Worm (Caenorhabditis elegans) whole organism, L4 larva: ENCODE results near the gene C03B1.10.

Experiments used
- F10B5.3 ChIP-seq: sonication (generic microtip); optimal IDR thresholded peaks from 2 replicates; lab custom pipeline; 2016; ENCODE audit warnings: mild to moderate bottlenecking, missing genetic modification characterization, missing compliant biosample characterization
- F26F4.8 ChIP-seq: fragments of 200-800 bp; sonication (Bioruptor generic); conservative IDR thresholded peaks from 2 replicates; pipeline ENCODE4 v1.3.6; 2022; ENCODE audit warnings: missing genetic modification characterization, missing compliant biosample characterization
- F37D6.2 ChIP-seq: sonication (generic microtip); optimal IDR thresholded peaks from 2 replicates; lab custom pipeline; 2016; ENCODE audit warnings: mild to moderate bottlenecking, missing genetic modification characterization, missing compliant biosample characterization
- ZK337.2 ChIP-seq: fragments of 200-800 bp; sonication (Bioruptor generic); IDR thresholded peaks from 2 replicates; pipeline ENCODE4 v1.3.6; 2022; ENCODE audit warnings: missing genetic modification reagents, missing genetic modification characterization, missing compliant biosample characterization
- aha-1 ChIP-seq: fragments of 150-350 bp; peaks from one replicate; lab custom pipeline; 2014; ENCODE audit warnings: missing biosample characterization, missing genetic modification characterization
- attf-4 ChIP-seq: sonication (generic microtip); optimal IDR thresholded peaks from 3 replicates; lab custom pipeline; 2017; ENCODE audit warnings: missing biosample characterization, missing genetic modification characterization
- ceh-62 ChIP-seq: sonication (generic microtip); optimal IDR thresholded peaks from 2 replicates; lab custom pipeline; 2017; ENCODE audit warnings: missing biosample characterization, missing genetic modification characterization
- ceh-82 ChIP-seq: sonication (generic microtip); optimal IDR thresholded peaks from 2 replicates; lab custom pipeline; 2017; ENCODE audit warnings: missing biosample characterization, missing genetic modification characterization
- ctbp-1 ChIP-seq: fragments of 200-800 bp; sonication (Bioruptor generic); IDR thresholded peaks from 2 replicates; pipeline ENCODE4 v1.3.6; 2022; ENCODE audit warnings: missing genetic modification reagents, missing genetic modification characterization, missing compliant biosample characterization
- dmd-8 ChIP-seq: fragments of 200-800 bp; sonication (Bioruptor generic); IDR thresholded peaks from 2 replicates; pipeline ENCODE4 v1.3.6; 2022; ENCODE audit warnings: missing genetic modification characterization, missing compliant biosample characterization
- dmd-9 ChIP-seq: fragments of 200-800 bp; sonication (Bioruptor generic); IDR thresholded peaks from 2 replicates; pipeline ENCODE4 v1.3.6; 2022; ENCODE audit warnings: missing genetic modification reagents, missing genetic modification characterization, missing compliant biosample characterization
- egl-27 ChIP-seq: sonication (generic microtip); optimal IDR thresholded peaks from 3 replicates; lab custom pipeline; 2017; ENCODE audit warnings: missing biosample characterization, missing genetic modification reagents, missing genetic modification characterization
- fkh-10 ChIP-seq: fragments of 150-350 bp; optimal IDR thresholded peaks from 2 replicates; lab custom pipeline; 2014; ENCODE audit warnings: missing biosample characterization, missing genetic modification reagents, missing genetic modification characterization
- lin-15B ChIP-seq: fragments of 150-350 bp; sonication (generic microtip); optimal IDR thresholded peaks from 3 replicates; lab custom pipeline; 2014; ENCODE audit warnings: missing biosample characterization, missing genetic modification characterization
- lir-3 ChIP-seq: sonication (generic microtip); optimal IDR thresholded peaks from 2 replicates; lab custom pipeline; 2016; ENCODE audit warnings: mild to moderate bottlenecking, missing genetic modification characterization, missing compliant biosample characterization
- mdt-29 ChIP-seq: fragments of 200-800 bp; sonication (Bioruptor generic); IDR thresholded peaks from 2 replicates; pipeline ENCODE4 v1.3.6; 2022; ENCODE audit warnings: missing genetic modification reagents, missing genetic modification characterization, missing compliant biosample characterization
- mes-2 ChIP-seq: sonication (generic microtip); optimal IDR thresholded peaks from 2 replicates; lab custom pipeline; 2016; ENCODE audit warnings: missing genotype, mild to moderate bottlenecking, missing genetic modification characterization, missing compliant biosample characterization; ENCODE audit not compliant: poor library complexity, severe bottlenecking
- nhr-102 ChIP-seq: sonication (generic microtip); optimal IDR thresholded peaks from 2 replicates; lab custom pipeline; 2016; ENCODE audit warnings: mild to moderate bottlenecking, missing genetic modification characterization, moderate library complexity, missing compliant biosample characterization
- nhr-11 ChIP-seq: fragments of 150-350 bp; optimal IDR thresholded peaks from 2 replicates; lab custom pipeline; 2014; ENCODE audit warnings: missing biosample characterization, missing genetic modification characterization
- nhr-41 ChIP-seq: fragments of 200-800 bp; sonication (Bioruptor generic); IDR thresholded peaks from 2 replicates; pipeline ENCODE4 v1.3.6; 2022; ENCODE audit warnings: missing genetic modification reagents, missing genetic modification characterization, missing compliant biosample characterization
- nhr-76 ChIP-seq: fragments of 150-350 bp; optimal IDR thresholded peaks from 2 replicates; lab custom pipeline; 2014; ENCODE audit warnings: missing biosample characterization, missing genetic modification characterization
- php-3 ChIP-seq: fragments of 200-800 bp; sonication (Bioruptor generic); IDR thresholded peaks from 2 replicates; pipeline ENCODE4 v1.3.6; 2022; ENCODE audit warnings: missing genetic modification reagents, missing genetic modification characterization, missing compliant biosample characterization
- set-16 ChIP-seq: fragments of 200-800 bp; sonication (Bioruptor generic); IDR thresholded peaks from 2 replicates; pipeline ENCODE4 v1.3.6; 2022; ENCODE audit warnings: missing genetic modification reagents, missing genetic modification characterization, missing compliant biosample characterization
- tag-97 ChIP-seq: fragments of 200-800 bp; sonication (Bioruptor generic); IDR thresholded peaks from 2 replicates; pipeline ENCODE4 v1.3.6; 2022; ENCODE audit warnings: missing genetic modification characterization, missing compliant biosample characterization
- tra-1 ChIP-seq: fragments of 200-800 bp; sonication (Bioruptor generic); IDR thresholded peaks from 2 replicates; pipeline ENCODE4 v1.3.6; 2022; ENCODE audit warnings: missing genetic modification reagents, missing genetic modification characterization, missing compliant biosample characterization
- unc-62 ChIP-seq, 3 experiments: fragments of 150-350 bp in 1 of 3; sonication (generic microtip); optimal IDR thresholded peaks in 2 of 3; peaks in 1 of 3; 1 replicate in 1 of 3; 2 replicates in 2 of 3; lab custom pipeline; 2014 to 2017; ENCODE audit warnings: missing biosample characterization in 3 of 3, missing genetic modification characterization in 3 of 3, missing genetic modification reagents in 3 of 3, missing genotype in 1 of 3
- zip-11 ChIP-seq: fragments of 200-800 bp; sonication (Bioruptor generic); IDR thresholded peaks from 2 replicates; pipeline ENCODE4 v1.3.6; 2022; ENCODE audit warnings: missing genetic modification characterization, missing compliant biosample characterization
- zip-2 ChIP-seq: fragments of 150-350 bp; optimal IDR thresholded peaks from 2 replicates; lab custom pipeline; 2014; ENCODE audit warnings: missing biosample characterization, missing genetic modification characterization
- ztf-11 ChIP-seq: fragments of 150-350 bp; optimal IDR thresholded peaks from 2 replicates; lab custom pipeline; 2014; ENCODE audit warnings: missing biosample characterization, missing genetic modification characterization
- ztf-7 ChIP-seq: fragments of 150-350 bp; optimal IDR thresholded peaks from 2 replicates; lab custom pipeline; 2014; ENCODE audit warnings: missing biosample characterization, missing genetic modification characterization

C03B1.10 gene

DNA sequence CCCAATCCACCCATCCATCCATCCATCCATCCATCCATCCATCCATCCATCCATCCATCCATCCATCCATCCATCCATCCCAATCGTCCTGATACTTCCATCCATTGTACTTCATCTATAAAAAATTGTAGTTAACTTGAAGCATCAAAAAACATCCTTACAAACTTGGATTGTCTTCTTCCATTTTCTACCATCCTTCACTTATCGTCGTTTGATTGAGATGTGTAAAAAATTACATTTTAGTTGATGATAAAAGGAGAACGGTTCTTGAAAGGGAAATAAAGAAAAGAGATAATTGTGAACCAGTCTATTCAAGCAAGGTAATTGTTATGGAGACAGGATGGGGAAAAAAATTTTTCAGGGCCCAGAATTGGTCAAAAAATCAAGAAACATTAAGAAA lies at the start of gene C03B1.10:
C03B1.10 (minus strand) TSS at position 101 of the 400 bp plus-strand sequence.
- TF ChIP-seq unc-62 (GFP tag; optimal IDR thresholded peaks at IDR 0.05 in 1 of 2; lab: Kevin White, UChicago) (peak in 1 of 2 experiments; percentile 25), unc-62 (tag; optimal IDR thresholded peaks at IDR 0.05; lab: Kevin White, UChicago) (no peak), zip-11 (GFP tag; lab: Robert Waterston, UW) (no peak)
- TF ChIP-seq, all 104 proteins: peak for 1

DNA sequence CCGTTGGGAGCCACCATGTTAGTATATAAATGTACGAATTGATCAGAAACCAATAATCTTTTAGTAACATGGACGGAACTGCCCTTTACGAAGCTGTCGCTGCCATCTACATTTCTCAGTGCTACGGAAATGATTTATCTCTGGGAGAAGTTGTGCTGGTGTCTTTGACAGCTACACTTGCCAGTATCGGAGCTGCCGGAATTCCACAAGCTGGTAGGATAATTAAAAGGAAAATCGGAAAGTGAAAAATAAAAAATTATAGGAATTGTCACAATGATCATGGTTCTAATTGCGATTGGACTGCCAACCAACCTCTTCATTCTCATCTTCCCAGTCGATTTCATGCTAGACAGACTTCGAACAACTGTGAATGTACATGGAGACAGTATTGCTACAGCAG lies 48.2 kb upstream of the C03B1.10 start:
- TF ChIP-seq ceh-62 (tag; lab: Kevin White, UChicago) (no peak), aha-1 (peak; percentile 91)

DNA sequence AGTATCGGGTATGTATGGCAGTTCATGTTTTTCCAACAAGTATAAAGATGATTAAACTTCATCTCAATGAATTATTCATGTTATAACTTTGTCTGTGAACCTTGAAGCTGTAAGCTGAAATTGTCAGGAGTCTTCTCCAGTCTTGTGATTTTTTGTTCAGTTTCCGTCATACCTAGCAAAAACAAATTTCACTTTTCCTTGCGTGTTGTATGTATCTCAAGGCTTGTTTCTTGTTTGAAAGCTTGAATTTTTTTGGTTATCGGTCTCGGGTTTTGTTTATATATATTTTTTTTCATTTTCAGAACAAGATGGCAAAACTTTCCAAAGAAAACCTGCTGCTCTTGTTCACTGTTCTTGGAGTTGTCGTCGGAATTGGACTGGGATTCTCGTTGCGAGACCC lies 45.5 kb upstream of the C03B1.10 start, which contains the start of gene glt-4:
glt-4 (plus strand) TSS at position 301 of the 400 bp plus-strand sequence.
- TF ChIP-seq egl-27, result no peak
- no peak for TF ChIP-seq dmd-9 (GFP tag; lab: Robert Waterston, UW)
- no peak for TF ChIP-seq fkh-10 (GFP tag; lab: Kevin White, UChicago)
- no peak for TF ChIP-seq attf-4 (tag; lab: Kevin White, UChicago)
- no peak for TF ChIP-seq lir-3 (tag; lab: Kevin White, UChicago)
- no peak for TF ChIP-seq F26F4.8 (GFP tag; lab: Robert Waterston, UW)
- no peak for TF ChIP-seq tra-1 (GFP tag; lab: Robert Waterston, UW)
- TF ChIP-seq dmd-8 (GFP tag; lab: Robert Waterston, UW), result no peak
- TF ChIP-seq mes-2 (tag; lab: Kevin White, UChicago), result no peak
- no peak for TF ChIP-seq ctbp-1 (GFP tag; lab: Robert Waterston, UW)
- no peak for TF ChIP-seq php-3 (GFP tag; lab: Robert Waterston, UW)
- TF ChIP-seq, all 104 proteins: peak for 0

DNA sequence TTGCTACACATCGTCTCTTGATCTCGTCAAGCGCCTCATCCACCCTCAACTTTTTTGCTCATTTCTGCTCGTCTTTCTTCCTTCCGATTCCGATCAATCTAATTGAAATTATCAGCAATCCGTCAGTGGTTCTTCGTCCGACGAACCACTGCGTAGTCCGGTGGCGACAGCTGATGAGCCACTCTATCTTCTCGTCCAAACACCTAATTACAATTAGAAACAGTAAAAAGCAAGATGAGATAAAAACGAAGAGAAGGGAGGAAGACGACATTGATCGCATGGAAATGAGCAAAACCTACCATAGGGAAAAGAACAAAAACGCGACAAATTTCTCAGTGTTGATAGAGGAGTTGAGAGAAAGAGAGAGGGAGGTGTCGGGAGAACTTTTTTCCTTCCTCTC lies 41.8 kb upstream of the C03B1.10 start:
- TF ChIP-seq ZK337.2 (GFP tag; lab: Robert Waterston, UW) (no peak), lin-15B (tag; lab: Kevin White, UChicago) (no peak), nhr-11 (tag; lab: Kevin White, UChicago) (peak; percentile 27), unc-62 (GFP tag; optimal IDR thresholded peaks at IDR 0.05 in 1 of 2; lab: Kevin White, UChicago) (peak in 1 of 2 experiments; percentile 3), unc-62 (tag; optimal IDR thresholded peaks at IDR 0.05; lab: Kevin White, UChicago) (no peak), zip-2 (tag; lab: Kevin White, UChicago) (no peak), nhr-102 (tag; lab: Kevin White, UChicago) (no peak), aha-1 (peak; percentile 75)

DNA sequence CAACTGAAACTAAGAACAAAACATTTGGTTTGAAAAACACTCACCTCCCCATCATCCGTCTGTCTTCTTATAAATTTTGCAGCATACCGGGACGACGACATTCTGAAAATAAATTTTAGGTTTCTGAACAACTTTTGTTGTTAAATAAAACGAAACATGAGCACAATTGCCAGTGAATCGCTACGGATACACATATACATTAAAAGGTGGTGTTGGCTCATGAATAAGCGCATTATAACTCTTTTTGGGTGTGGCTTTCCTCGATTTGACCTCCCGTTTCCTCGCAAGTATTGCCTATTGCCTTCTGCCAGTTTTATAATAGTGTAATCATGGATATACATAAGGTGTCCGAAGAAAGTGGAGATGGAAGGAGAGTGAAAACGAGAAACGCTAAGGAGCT lies 33.8 kb upstream of the C03B1.10 start, which contains the start of gene igcm-2:
igcm-2 (minus strand) TSS at position 101 of the 400 bp plus-strand sequence.
- TF ChIP-seq set-16 (GFP tag; lab: Robert Waterston, UW) (no peak), php-3 (GFP tag; lab: Robert Waterston, UW) (no peak), F37D6.2 (no peak), ztf-11 (tag; lab: Kevin White, UChicago) (no peak), zip-11 (GFP tag; lab: Robert Waterston, UW) (no peak), tra-1 (GFP tag; lab: Robert Waterston, UW) (no peak), nhr-76 (tag; lab: Kevin White, UChicago) (no peak), F10B5.3 (tag; lab: Kevin White, UChicago) (no peak), nhr-41 (GFP tag; lab: Robert Waterston, UW) (no peak), ztf-7 (tag; lab: Kevin White, UChicago) (no peak), mdt-29 (GFP tag; lab: Robert Waterston, UW) (no peak), ceh-82 (tag; lab: Kevin White, UChicago) (no peak)

DNA sequence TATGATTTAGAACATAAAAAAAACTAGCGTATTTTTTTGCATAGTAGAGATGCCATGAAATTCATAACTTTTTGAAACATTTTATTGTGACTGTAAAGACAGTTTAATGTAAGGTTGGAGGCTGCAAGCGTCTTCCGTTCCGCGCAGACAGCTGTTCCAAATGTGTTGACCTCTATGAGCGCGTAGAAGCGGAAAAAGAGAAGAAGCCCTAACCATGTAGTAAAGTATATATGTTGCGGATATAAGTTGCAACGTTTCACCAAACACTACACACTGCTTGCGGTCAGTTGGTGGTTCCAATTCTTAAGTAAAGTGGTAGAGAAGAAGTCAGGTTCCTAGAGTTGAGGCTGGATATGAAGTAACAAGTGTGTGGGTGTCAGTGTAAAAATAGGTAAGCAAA lies 31.0 kb upstream of the C03B1.10 start:
- no peak for TF ChIP-seq tag-97 (GFP tag; lab: Robert Waterston, UW)
- TF ChIP-seq F37D6.2, result no peak
- no peak for TF ChIP-seq nhr-41 (GFP tag; lab: Robert Waterston, UW)
- TF ChIP-seq, all 104 proteins: peak for 0
